Fruit fly (Drosophila melanogaster) whole organism, embryonic: Measurements from ENCODE around the gene CG34258.

ENCODE experiments used
- Bdp1 ChIP-seq: fragments of 200-800 bp; sonication (Bioruptor generic); optimal IDR thresholded peaks from 3 replicates; lab custom pipeline; 2016; ENCODE audit warnings: missing biosample characterization, missing genetic modification characterization
- CG1024 ChIP-seq: fragments of 200-800 bp; sonication (Bioruptor generic); IDR thresholded peaks from 2 replicates; pipeline ENCODE4 v1.3.6; 2022; ENCODE audit warnings: missing biosample characterization, missing genetic modification characterization
- CG10267 ChIP-seq: fragments of 200-800 bp; sonication (Bioruptor generic); optimal IDR thresholded peaks from 2 replicates; lab custom pipeline; 2018; ENCODE audit warnings: missing biosample characterization, mild to moderate bottlenecking, missing genetic modification characterization, moderate library complexity
- CG12299 ChIP-seq: fragments of 200-800 bp; sonication (Bioruptor generic); optimal IDR thresholded peaks from 2 replicates; lab custom pipeline; 2018; ENCODE audit warnings: missing biosample characterization, mild to moderate bottlenecking, missing genetic modification characterization
- CG13624 ChIP-seq: fragments of 200-800 bp; sonication (Bioruptor generic); optimal IDR thresholded peaks from 2 replicates; lab custom pipeline; 2016; ENCODE audit warnings: missing biosample characterization, missing genetic modification characterization
- CG14710 ChIP-seq: fragments of 200-800 bp; sonication (Bioruptor generic); optimal IDR thresholded peaks from 3 replicates; lab custom pipeline; 2019; ENCODE audit warnings: missing biosample characterization, mild to moderate bottlenecking, missing genetic modification characterization, moderate library complexity
- CG15011 ChIP-seq: fragments of 200-800 bp; sonication (Bioruptor generic); optimal IDR thresholded peaks from 3 replicates; lab custom pipeline; 2018; ENCODE audit warnings: missing biosample characterization, mild to moderate bottlenecking, missing genetic modification characterization
- CG15514 ChIP-seq: fragments of 200-800 bp; sonication (Bioruptor generic); optimal IDR thresholded peaks from 3 replicates; lab custom pipeline; 2017; ENCODE audit warnings: missing biosample characterization, missing genetic modification characterization, mild to moderate bottlenecking, moderate library complexity, missing genetic modification reagents
- CG15601 ChIP-seq: fragments of 200-800 bp; sonication (Bioruptor generic); optimal IDR thresholded peaks from 3 replicates; lab custom pipeline; 2019; ENCODE audit warnings: missing biosample characterization, mild to moderate bottlenecking, missing genetic modification characterization, moderate library complexity
- CG15696 ChIP-seq: fragments of 200-800 bp; sonication (Bioruptor generic); optimal IDR thresholded peaks from 2 replicates; lab custom pipeline; 2019; ENCODE audit warnings: missing biosample characterization, mild to moderate bottlenecking, missing genetic modification characterization, moderate library complexity
- CG17612 ChIP-seq: fragments of 200-800 bp; sonication (Bioruptor generic); IDR thresholded peaks from 2 replicates; pipeline ENCODE4 v1.3.6; 2022; ENCODE audit warnings: missing biosample characterization, missing genetic modification characterization
- CG30020 ChIP-seq: fragments of 200-800 bp; optimal IDR thresholded peaks from 2 replicates; lab custom pipeline; 2019; ENCODE audit warnings: missing biosample characterization, mild to moderate bottlenecking, missing genetic modification characterization, moderate library complexity
- CG3281 ChIP-seq: fragments of 200-800 bp; sonication (Bioruptor generic); optimal IDR thresholded peaks from 3 replicates; lab custom pipeline; 2017; ENCODE audit warnings: missing biosample characterization, mild to moderate bottlenecking, missing genetic modification characterization
- CG34224 ChIP-seq: fragments of 200-800 bp; sonication (Bioruptor generic); IDR thresholded peaks from 3 replicates; pipeline ENCODE4 v1.3.6; 2022; ENCODE audit warnings: missing biosample characterization, missing genetic modification characterization; ENCODE audit not compliant: partially characterized antibody
- CG3726 ChIP-seq: fragments of 200-800 bp; sonication (Bioruptor generic); IDR thresholded peaks from 3 replicates; pipeline ENCODE4, ENCODE4 v1.3.6; 2022; ENCODE audit warnings: missing biosample characterization, missing genetic modification characterization
- CG3838 ChIP-seq: fragments of 200-800 bp; sonication (Bioruptor generic); optimal IDR thresholded peaks from 3 replicates; lab custom pipeline; 2016; ENCODE audit warnings: missing biosample characterization, missing genetic modification characterization
- CG7745 ChIP-seq: fragments of 200-800 bp; sonication (Bioruptor generic); optimal IDR thresholded peaks from 2 replicates; lab custom pipeline; 2018; ENCODE audit warnings: missing biosample characterization, mild to moderate bottlenecking, missing genetic modification characterization, moderate library complexity
- CG7987 ChIP-seq: fragments of 200-800 bp; sonication (Bioruptor generic); optimal IDR thresholded peaks from 2 replicates; lab custom pipeline; 2018; ENCODE audit warnings: missing biosample characterization, mild to moderate bottlenecking, missing genetic modification characterization, moderate library complexity
- Dll ChIP-seq: fragments of 200-800 bp; sonication (Bioruptor generic); IDR thresholded peaks from 4 replicates; pipeline ENCODE4 v1.3.6; 2022; ENCODE audit warnings: missing biosample characterization, missing genetic modification characterization; ENCODE audit not compliant: partially characterized antibody
- Dp ChIP-seq: fragments of 200-800 bp; sonication (Bioruptor generic); optimal IDR thresholded peaks from 2 replicates; lab custom pipeline; 2018; ENCODE audit warnings: missing biosample characterization, mild to moderate bottlenecking, missing genetic modification characterization, moderate library complexity
- E2f2 ChIP-seq: fragments of 200-800 bp; sonication (Bioruptor generic); IDR thresholded peaks from 2 replicates; pipeline ENCODE4 v1.3.6; 2022; ENCODE audit warnings: missing biosample characterization, missing genetic modification characterization
- Elba2 ChIP-seq: fragments of 200-800 bp; sonication (Bioruptor generic); optimal IDR thresholded peaks from 3 replicates; lab custom pipeline; 2016; ENCODE audit warnings: missing biosample characterization, missing genetic modification characterization
- H2.0 ChIP-seq: fragments of 200-800 bp; sonication (Bioruptor generic); IDR thresholded peaks from 2 replicates; pipeline ENCODE4 v1.3.6; 2022; ENCODE audit warnings: missing biosample characterization, missing genetic modification characterization
- HHEX ChIP-seq: fragments of 200-800 bp; sonication (Bioruptor generic); optimal IDR thresholded peaks from 3 replicates; lab custom pipeline; 2017; ENCODE audit warnings: missing biosample characterization, mild to moderate bottlenecking, missing genetic modification characterization, missing genetic modification reagents
- HLH4C ChIP-seq: fragments of 200-800 bp; sonication (Bioruptor generic); IDR thresholded peaks from 3 replicates; pipeline ENCODE4 v1.3.6; 2022; ENCODE audit warnings: missing biosample characterization, missing genetic modification characterization; ENCODE audit not compliant: partially characterized antibody
- HmgZ ChIP-seq: fragments of 200-800 bp; sonication (Bioruptor generic); optimal IDR thresholded peaks from 2 replicates; lab custom pipeline; 2018; ENCODE audit warnings: missing biosample characterization, mild to moderate bottlenecking, missing genetic modification characterization
- MBD-R2 ChIP-seq: fragments of 200-800 bp; sonication (Bioruptor generic); IDR thresholded peaks from 2 replicates; pipeline ENCODE4 v1.3.6; 2022; ENCODE audit warnings: missing biosample characterization, missing genetic modification characterization
- Med ChIP-seq: fragments of 200-800 bp; sonication (Bioruptor generic); peaks from one replicate; lab custom pipeline; 2016; ENCODE audit warnings: missing biosample characterization, missing genetic modification characterization, mild to moderate bottlenecking, inconsistent platforms, moderate library complexity
- Ravus ChIP-seq: fragments of 200-800 bp; sonication (Bioruptor generic); IDR thresholded peaks from 2 replicates; pipeline ENCODE4 v1.3.6; 2022; ENCODE audit warnings: missing biosample characterization, missing genetic modification characterization
- Scr ChIP-seq: fragments of 200-800 bp; sonication (Bioruptor generic); IDR thresholded peaks from 2 replicates; pipeline ENCODE4 v1.3.6; 2022; ENCODE audit warnings: missing biosample characterization, missing genetic modification characterization; ENCODE audit not compliant: partially characterized antibody
- Sry-β ChIP-seq: fragments of 200-800 bp; sonication (Bioruptor generic); optimal IDR thresholded peaks from 2 replicates; lab custom pipeline; 2018; ENCODE audit warnings: missing biosample characterization, mild to moderate bottlenecking, missing genetic modification characterization, moderate library complexity
- Xbp1 ChIP-seq: fragments of 200-800 bp; sonication (Bioruptor generic); optimal IDR thresholded peaks from 3 replicates; lab custom pipeline; 2016; ENCODE audit warnings: missing biosample characterization, mild to moderate bottlenecking, missing genetic modification characterization
- bigmax ChIP-seq: fragments of 200-800 bp; sonication (Bioruptor generic); optimal IDR thresholded peaks from 2 replicates; lab custom pipeline; 2018; ENCODE audit warnings: missing biosample characterization, mild to moderate bottlenecking, missing genetic modification characterization
- bsh ChIP-seq, 2 experiments: fragments of 200-800 bp; sonication (Bioruptor generic); optimal IDR thresholded peaks; 2 replicates each; lab custom pipeline; 2017 to 2018; ENCODE audit warnings: mild to moderate bottlenecking in 2 of 2, missing biosample characterization in 2 of 2, missing genetic modification characterization in 2 of 2, moderate library complexity in 1 of 2
- crp ChIP-seq, 2 experiments: fragments of 200-800 bp; sonication (Bioruptor generic); optimal IDR thresholded peaks; 2 replicates in 1 of 2; 3 replicates in 1 of 2; lab custom pipeline; 2017; ENCODE audit warnings: missing biosample characterization in 2 of 2, missing genetic modification characterization in 2 of 2, mild to moderate bottlenecking in 1 of 2, moderate library complexity in 1 of 2
- dm ChIP-seq: fragments of 200-800 bp; sonication (Bioruptor generic); optimal IDR thresholded peaks from 3 replicates; lab custom pipeline; 2016; ENCODE audit warnings: missing biosample characterization, missing genetic modification characterization
- dmrt11E ChIP-seq: fragments of 200-800 bp; sonication (Bioruptor generic); optimal IDR thresholded peaks from 3 replicates; lab custom pipeline; 2018; ENCODE audit warnings: missing biosample characterization, mild to moderate bottlenecking, missing genetic modification characterization, moderate library complexity
- gcm ChIP-seq: fragments of 200-800 bp; sonication (Bioruptor generic); optimal IDR thresholded peaks from 2 replicates; lab custom pipeline; 2019; ENCODE audit warnings: missing biosample characterization, mild to moderate bottlenecking, missing genetic modification characterization, moderate library complexity
- kah ChIP-seq: fragments of 200-800 bp; sonication (Bioruptor generic); optimal IDR thresholded peaks from 2 replicates; lab custom pipeline; 2018; ENCODE audit warnings: missing biosample characterization, mild to moderate bottlenecking, missing genetic modification characterization
- lilli ChIP-seq: fragments of 200-800 bp; sonication (Bioruptor generic); optimal IDR thresholded peaks from 3 replicates; lab custom pipeline; 2016; ENCODE audit warnings: missing biosample characterization, missing genetic modification characterization
- mam ChIP-seq: fragments of 200-800 bp; sonication (Bioruptor generic); optimal IDR thresholded peaks from 3 replicates; lab custom pipeline; 2016; ENCODE audit warnings: missing biosample characterization, missing genetic modification characterization
- mld ChIP-seq: fragments of 200-800 bp; sonication (Bioruptor generic); IDR thresholded peaks from 3 replicates; pipeline ENCODE4 v1.3.6; 2022; ENCODE audit warnings: missing biosample characterization, missing genetic modification characterization; ENCODE audit not compliant: partially characterized antibody
- nerfin-2 ChIP-seq: fragments of 200-800 bp; sonication (Bioruptor generic); IDR thresholded peaks from 2 replicates; pipeline ENCODE4 v1.3.6; 2022; ENCODE audit warnings: missing biosample characterization, missing genetic modification characterization; ENCODE audit not compliant: partially characterized antibody
- ranshi ChIP-seq: fragments of 200-800 bp; sonication (Bioruptor generic); IDR thresholded peaks from 2 replicates; pipeline ENCODE4 v1.3.6; 2022; ENCODE audit warnings: missing biosample characterization, missing genetic modification characterization
- sc ChIP-seq, 3 experiments: fragments of >200 bp in 2 of 3; fragments of 200-800 bp in 1 of 3; sonication (Bioruptor generic) in 1 of 3; optimal IDR thresholded peaks; 2 replicates in 2 of 3; 3 replicates in 1 of 3; lab custom pipeline; 2017; ENCODE audit warnings: mild to moderate bottlenecking in 1 of 3, missing biosample characterization in 1 of 3, missing genetic modification characterization in 1 of 3, missing genetic modification reagents in 1 of 3
- slbo ChIP-seq: fragments of 200-800 bp; sonication (Bioruptor generic); IDR thresholded peaks from 2 replicates; pipeline ENCODE4 v1.3.6; 2022; ENCODE audit warnings: missing biosample characterization, missing genetic modification characterization
- stwl ChIP-seq: fragments of 200-800 bp; sonication (Bioruptor generic); optimal IDR thresholded peaks from 3 replicates; lab custom pipeline; 2018; ENCODE audit warnings: missing biosample characterization, mild to moderate bottlenecking, missing genetic modification characterization, moderate library complexity
- tgo ChIP-seq: fragments of 200-800 bp; sonication (Bioruptor generic); IDR thresholded peaks from 3 replicates; pipeline ENCODE4 v1.3.6; 2022; ENCODE audit warnings: missing biosample characterization, missing genetic modification characterization
- wor ChIP-seq: fragments of 200-800 bp; sonication (Bioruptor generic); IDR thresholded peaks from 2 replicates; pipeline ENCODE4 v1.3.6; 2022; ENCODE audit warnings: missing biosample characterization, missing genetic modification characterization

CG34258 gene

dm6 chr3L:19914833-19915232 lies 36.9 kb downstream of the CG34258 start, which contains the start of gene Rpn1 (continued):
- no peak for TF ChIP-seq sc (optimal IDR thresholded peaks at IDR 0.05; lab: Kevin White, UChicago)
- TF ChIP-seq sc (GFP tag; optimal IDR thresholded peaks at IDR 0.05; lab: Kevin White, UChicago): no peak
- TF ChIP-seq stwl (tag; lab: Kevin White, UChicago): peak; percentile 50
- TF ChIP-seq CG15514: peak; percentile 76
- peak; percentile 36 for TF ChIP-seq CG30020 (tag; lab: Kevin White, UChicago)
- TF ChIP-seq tgo: no peak
- 0 out of 4 replicates have a peak, but pooled peaks have one; percentile 51 for TF ChIP-seq Dll (GFP tag; lab: Robert Waterston, UW)
- no peak for TF ChIP-seq bigmax
- no peak for TF ChIP-seq Elba2
- peak; percentile 43 for TF ChIP-seq CG15601
- TF ChIP-seq CG15011 (GFP tag; lab: Kevin White, UChicago): no peak
- TF ChIP-seq HmgZ (tag; lab: Kevin White, UChicago): peak; percentile 74
- no peak for TF ChIP-seq CG3281 (GFP tag; lab: Kevin White, UChicago)
- TF ChIP-seq HHEX (GFP tag; lab: Kevin White, UChicago): no peak
- TF ChIP-seq CG14710 (tag; lab: Kevin White, UChicago): peak; percentile 37
- peak; percentile 58; the same call in 1 of the 3 replicates for TF ChIP-seq HLH4C (GFP tag; lab: Robert Waterston, UW)
- TF ChIP-seq ranshi: no peak
- TF ChIP-seq CG12299 (tag; lab: Kevin White, UChicago): no peak
- TF ChIP-seq CG15696: no peak
- TF ChIP-seq CG3726 (GFP tag; lab: Robert Waterston, UW): no peak
- TF ChIP-seq slbo (GFP tag; lab: Robert Waterston, UW): peak; percentile 14; the same call in 1 of the 2 replicates
- peak; percentile 81 for TF ChIP-seq Med (GFP tag; lab: Kevin White, UChicago)
- peak; percentile 21 for TF ChIP-seq Sry-β
- no peak for TF ChIP-seq H2.0 (GFP tag; lab: Robert Waterston, UW)
- peak; percentile 52 for TF ChIP-seq dm (GFP tag; lab: Kevin White, UChicago)
- TF ChIP-seq E2f2: peak; percentile 88
- TF ChIP-seq crp (GFP tag; optimal IDR thresholded peaks at IDR 0.05; lab: Kevin White, UChicago): peak in 1 of 2 experiments; percentile 30
- TF ChIP-seq wor (GFP tag; lab: Robert Waterston, UW): no peak
- peak; percentile 81 for TF ChIP-seq Dp (GFP tag; lab: Kevin White, UChicago)
- peak; percentile 48 for TF ChIP-seq Xbp1
- peak; percentile 54; the same call in 2 of the 3 replicates for TF ChIP-seq CG34224 (GFP tag; lab: Robert Waterston, UW)
- TF ChIP-seq mam (GFP tag; lab: Kevin White, UChicago): peak; percentile 39
- no peak for TF ChIP-seq gcm
- TF ChIP-seq CG1024 (GFP tag; lab: Robert Waterston, UW): no peak
- TF ChIP-seq lilli: peak; percentile 45
- no peak for TF ChIP-seq CG7987 (GFP tag; lab: Kevin White, UChicago)
- TF ChIP-seq CG10267 (tag; lab: Kevin White, UChicago): peak; percentile 17
- TF ChIP-seq Bdp1 (GFP tag; lab: Kevin White, UChicago): no peak
- no peak for TF ChIP-seq kah (GFP tag; lab: Kevin White, UChicago)
- TF ChIP-seq CG7745: no peak
- no peak for TF ChIP-seq mld (GFP tag; lab: Robert Waterston, UW)
- no peak for TF ChIP-seq bsh (GFP tag; optimal IDR thresholded peaks at IDR 0.05; lab: Kevin White, UChicago)
- peak; percentile 60 for TF ChIP-seq nerfin-2 (GFP tag; lab: Robert Waterston, UW)
- TF ChIP-seq CG17612: no peak
- no peak for TF ChIP-seq CG3838 (GFP tag; lab: Kevin White, UChicago)
- no peak for TF ChIP-seq dmrt11E
- TF ChIP-seq MBD-R2 (GFP tag; lab: Robert Waterston, UW): peak; percentile 91
- TF ChIP-seq Ravus (GFP tag; lab: Robert Waterston, UW): no peak
- peak; percentile 59 for TF ChIP-seq Scr (GFP tag; lab: Robert Waterston, UW)
- TF ChIP-seq CG13624: peak; percentile 21
